Fruit fly (Drosophila melanogaster) whole organism, wandering third instar larva: ENCODE results near the gene TTLL4A.
A peak's percentile ranks its signal among the peaks of the same experiment; 100 is the strongest.

Experiments used
- CG9705 ChIP-seq: fragments of 200-800 bp; sonication (Bioruptor generic); optimal IDR thresholded peaks from 2 replicates; lab custom pipeline; 2018; ENCODE audit warnings: missing biosample characterization, mild to moderate bottlenecking, missing genetic modification characterization
- HLH106 ChIP-seq: fragments of 200-800 bp; optimal IDR thresholded peaks from 3 replicates; lab custom pipeline; 2019; ENCODE audit warnings: missing biosample characterization, mild to moderate bottlenecking, missing genetic modification characterization, moderate library complexity
- Hnf4 ChIP-seq: fragments of 200-800 bp; sonication (Bioruptor generic); optimal IDR thresholded peaks from 2 replicates; lab custom pipeline; 2016; ENCODE audit warnings: missing biosample characterization, mild to moderate bottlenecking, missing genetic modification characterization
- Hr83 ChIP-seq: fragments of 200-300 bp; sonication (Bioruptor generic); optimal IDR thresholded peaks from 2 replicates; lab custom pipeline; 2016; ENCODE audit warnings: missing biosample characterization, mild to moderate bottlenecking, missing genetic modification characterization, moderate library complexity; ENCODE audit not compliant: poor library complexity, severe bottlenecking
- Rel ChIP-seq, 2 experiments: fragments of 200-800 bp; sonication (Bioruptor generic) in 1 of 2; optimal IDR thresholded peaks; 2 replicates in 1 of 2; 3 replicates in 1 of 2; lab custom pipeline; 2016 to 2019; ENCODE audit warnings: mild to moderate bottlenecking in 2 of 2, missing biosample characterization in 2 of 2, missing genetic modification characterization in 2 of 2, moderate library complexity in 1 of 2
- Vsx2 ChIP-seq: fragments of 200-300, 225-300 bp; sonication (Bioruptor generic); optimal IDR thresholded peaks from 2 replicates; lab custom pipeline; 2018; ENCODE audit warnings: missing biosample characterization, missing genetic modification characterization; ENCODE audit not compliant: partially characterized antibody
- br ChIP-seq: fragments of 200-800 bp; sonication (Bioruptor generic); optimal IDR thresholded peaks from 2 replicates; lab custom pipeline; 2016; ENCODE audit warnings: missing biosample characterization, missing genetic modification characterization
- dmrt93B ChIP-seq: fragments of 200-800 bp; sonication (Bioruptor generic); optimal IDR thresholded peaks from 2 replicates; lab custom pipeline; 2018; ENCODE audit warnings: missing biosample characterization, mild to moderate bottlenecking, missing genetic modification characterization
- h ChIP-seq: fragments of 200-800 bp; sonication (Bioruptor generic); optimal IDR thresholded peaks from 3 replicates; lab custom pipeline; 2016; ENCODE audit warnings: missing biosample characterization, mild to moderate bottlenecking, missing genetic modification characterization
- psq ChIP-seq: fragments of 200-800 bp; sonication (Bioruptor generic); optimal IDR thresholded peaks from 3 replicates; lab custom pipeline; 2017; ENCODE audit warnings: missing biosample characterization, mild to moderate bottlenecking, missing genetic modification characterization, moderate library complexity
- rgr ChIP-seq: fragments of 200-800 bp; sonication (Bioruptor generic); optimal IDR thresholded peaks from 3 replicates; lab custom pipeline; 2016; ENCODE audit warnings: missing biosample characterization, mild to moderate bottlenecking, missing genetic modification characterization
- sage ChIP-seq: fragments of 200-800 bp; sonication (Bioruptor generic); optimal IDR thresholded peaks from 2 replicates; lab custom pipeline; 2016; ENCODE audit warnings: missing biosample characterization, mild to moderate bottlenecking, missing genetic modification characterization
- usp ChIP-seq: fragments of >200 bp; optimal IDR thresholded peaks from 2 replicates; lab custom pipeline; 2017; ENCODE audit warnings: missing biosample characterization, missing genetic modification characterization

TTLL4A gene

dm6 chr2L:11045467-11045914 is 56.3 kb downstream of the TTLL4A start:
- TF ChIP-seq CG9705 (GFP tag; lab: Kevin White, UChicago), result no peak
- TF ChIP-seq psq, result peak; percentile 45
- TF ChIP-seq br (GFP tag; lab: Kevin White, UChicago), result peak; percentile 15
- TF ChIP-seq Hr83, result peak; percentile 25

dm6 chr2L:11046051-11046450 is 56.9 kb downstream of the TTLL4A start:
- TF ChIP-seq Hr83 (peak; percentile 73), dmrt93B (GFP tag; lab: Kevin White, UChicago) (peak; percentile 7), psq (no peak), usp (GFP tag; lab: Kevin White, UChicago) (no peak), sage (no peak), Vsx2 (GFP tag; lab: Kevin White, UChicago) (no peak), h (peak; percentile 70), Hnf4 (GFP tag; lab: Kevin White, UChicago) (peak; percentile 31), rgr (GFP tag; lab: Kevin White, UChicago) (peak; percentile 34), Rel (GFP tag; optimal IDR thresholded peaks at IDR 0.05; lab: Kevin White, UChicago) (no peak), Rel (tag; optimal IDR thresholded peaks at IDR 0.05; lab: Kevin White, UChicago) (peak; percentile 26), CG9705 (GFP tag; lab: Kevin White, UChicago) (peak; percentile 24), HLH106 (peak; percentile 17)
